Worm (Caenorhabditis elegans): Measurements from ENCODE around the gene cyp-13A3.
A peak's percentile ranks its signal among the peaks of the same experiment; 100 is the strongest.

cyp-13A3 gene

ce11 chrII:9752278-9752677 lies 40.8 kb downstream of the cyp-13A3 start (continued):
- TF ChIP-seq lin-13 (GFP tag; optimal IDR thresholded peaks at IDR 0.05), result no peak
- TF ChIP-seq nhr-25 (tag; optimal IDR thresholded peaks at IDR 0.05), result peak; percentile 46
- TF ChIP-seq mab-5 (tag; optimal IDR thresholded peaks at IDR 0.05), result no peak
- no peak for TF ChIP-seq nhr-11 (tag; optimal IDR thresholded peaks at IDR 0.05)
- no peak for TF ChIP-seq nhr-12 (tag; optimal IDR thresholded peaks at IDR 0.05)
- TF ChIP-seq R02D3.7 (tag; optimal IDR thresholded peaks at IDR 0.05), result no peak
- no peak for TF ChIP-seq C34F6.9 (tag; optimal IDR thresholded peaks at IDR 0.05)

ce11 chrII:9746069-9746468 lies 47.0 kb downstream of the cyp-13A3 start, which contains the start of the genes Y53C12B.1 and nos-3:
Gene Y53C12B.1, minus strand, starts transcription at chrII:9746078.
Gene nos-3, plus strand, starts transcription at chrII:9746316.
- TF ChIP-seq nhr-129 (tag; optimal IDR thresholded peaks at IDR 0.05) (peak; percentile 88), nhr-23 (tag; optimal IDR thresholded peaks at IDR 0.05) (no peak), snpc-4 (tag; optimal IDR thresholded peaks at IDR 0.05) (peak; percentile 57), ceh-16 (tag; optimal IDR thresholded peaks at IDR 0.05) (peak; percentile 17), sem-4 (tag; optimal IDR thresholded peaks at IDR 0.05) (peak; percentile 50), blmp-1 (tag; optimal IDR thresholded peaks at IDR 0.05; ENCODE audit: insufficient read depth) (peak; percentile 24), dmd-4 (tag; optimal IDR thresholded peaks at IDR 0.05) (no peak), F13H6.1 (tag; optimal IDR thresholded peaks at IDR 0.05) (peak; percentile 71), lsy-2 (tag; optimal IDR thresholded peaks at IDR 0.05) (peak; percentile 97 to 99), sma-3 (GFP tag; optimal IDR thresholded peaks at IDR 0.05) (peak; percentile 77), nhr-77 (tag; optimal IDR thresholded peaks at IDR 0.05) (no peak), nhr-11 (tag; optimal IDR thresholded peaks at IDR 0.05) (no peak), crh-2 (tag; optimal IDR thresholded peaks at IDR 0.05) (peak; percentile 92), egl-27 (tag; optimal IDR thresholded peaks at IDR 0.05) (peak; percentile 12), fos-1 (tag; optimal IDR thresholded peaks at IDR 0.05) (peak; percentile 54), lin-11 (tag; optimal IDR thresholded peaks at IDR 0.05) (peak; percentile 66), unc-55 (GFP tag; optimal IDR thresholded peaks at IDR 0.05) (peak; percentile 98), gmeb-1 (tag; optimal IDR thresholded peaks at IDR 0.05) (peak; percentile 84), nhr-21 (tag; optimal IDR thresholded peaks at IDR 0.05) (peak; percentile 83), mab-5 (tag; optimal IDR thresholded peaks at IDR 0.05) (peak; percentile 62), R02D3.7 (tag; optimal IDR thresholded peaks at IDR 0.05) (peak; percentile 83), nhr-25 (tag; optimal IDR thresholded peaks at IDR 0.05) (peak; percentile 75), C34F6.9 (tag; optimal IDR thresholded peaks at IDR 0.05) (peak; percentile 85), skn-1 (tag; optimal IDR thresholded peaks at IDR 0.05) (no peak), lin-13 (GFP tag; optimal IDR thresholded peaks at IDR 0.05) (peak; percentile 80), sma-9 (GFP tag; optimal IDR thresholded peaks at IDR 0.05) (peak; percentile 82), sma-9 (tag; optimal IDR thresholded peaks at IDR 0.05) (no peak), unc-62 (GFP tag; optimal IDR thresholded peaks at IDR 0.05) (no peak), ama-1 (optimal IDR thresholded peaks at IDR 0.05) (no peak), elt-1 (tag; optimal IDR thresholded peaks at IDR 0.05) (no peak)

- TF ChIP-seq nhr-21 (tag; optimal IDR thresholded peaks at IDR 0.05), result no peak
- TF ChIP-seq ceh-82 (tag; optimal IDR thresholded peaks at IDR 0.05), result no peak
- TF ChIP-seq skn-1 (tag; optimal IDR thresholded peaks at IDR 0.05), result no peak
- TF ChIP-seq lin-11 (tag; optimal IDR thresholded peaks at IDR 0.05), result no peak
- no peak for TF ChIP-seq ceh-16 (tag; optimal IDR thresholded peaks at IDR 0.05)
- TF ChIP-seq nhr-12 (tag; optimal IDR thresholded peaks at IDR 0.05), result no peak
- no peak for TF ChIP-seq unc-55 (GFP tag; optimal IDR thresholded peaks at IDR 0.05)
- no peak for TF ChIP-seq nhr-23 (tag; optimal IDR thresholded peaks at IDR 0.05)
- no peak for TF ChIP-seq sma-3 (GFP tag; optimal IDR thresholded peaks at IDR 0.05)
- TF ChIP-seq unc-62 (GFP tag; optimal IDR thresholded peaks at IDR 0.05), result no peak
- TF ChIP-seq F13H6.1 (tag; optimal IDR thresholded peaks at IDR 0.05), result no peak
- no peak for TF ChIP-seq mbf-1 (tag; optimal IDR thresholded peaks at IDR 0.05)
Observed at ce11 chrII:9742784-9743183, 50.3 kb downstream of the cyp-13A3 start, which contains the start of gene pno-1. Gene pno-1, minus strand, starts transcription at chrII:9742884.

- TF ChIP-seq lin-11 (tag; optimal IDR thresholded peaks at IDR 0.05) (no peak), ztf-11 (tag; optimal IDR thresholded peaks at IDR 0.05) (no peak), unc-39 (tag; optimal IDR thresholded peaks at IDR 0.05) (no peak), nhr-21 (tag; optimal IDR thresholded peaks at IDR 0.05) (no peak)
Observed at ce11 chrII:9741400-9741799, 51.7 kb downstream of the cyp-13A3 start.

DNA sequence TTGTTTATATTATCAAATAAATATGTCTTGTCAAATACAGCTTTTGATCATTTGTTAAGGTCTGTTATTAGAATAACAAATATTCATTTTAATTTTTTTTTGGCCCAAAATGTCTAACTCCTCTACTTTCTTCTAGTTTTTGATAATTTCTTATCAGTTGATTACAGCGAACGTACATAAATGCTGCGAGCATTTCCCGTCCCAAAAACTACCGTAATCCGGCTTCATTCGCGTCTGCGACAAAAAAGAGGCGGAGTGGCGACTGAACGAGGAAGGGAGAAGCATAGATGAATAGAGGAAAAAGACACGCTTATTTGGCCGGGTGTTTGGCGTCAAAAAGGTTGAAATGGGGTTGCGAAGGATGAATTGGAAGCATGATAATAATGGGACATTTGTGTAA lies 52.5 kb downstream of the cyp-13A3 start:
- TF ChIP-seq crh-2 (tag; optimal IDR thresholded peaks at IDR 0.05) (peak; percentile 42), sma-9 (GFP tag; optimal IDR thresholded peaks at IDR 0.05) (peak; percentile 10), sma-9 (tag; optimal IDR thresholded peaks at IDR 0.05) (no peak), fos-1 (tag; optimal IDR thresholded peaks at IDR 0.05) (peak; percentile 39), lsy-2 (tag; optimal IDR thresholded peaks at IDR 0.05) (peak in 1 of 2 experiments; percentile 53), C34F6.9 (tag; optimal IDR thresholded peaks at IDR 0.05) (no peak)

All from whole organism, L2 larva.